Worm (Caenorhabditis elegans) whole organism, late embryonic: ENCODE data around the gene dcs-1.

Source experiments
- C08G9.2 ChIP-seq: sonication (generic microtip); optimal IDR thresholded peaks from 2 replicates; lab custom pipeline; 2016; ENCODE audit warnings: mild to moderate bottlenecking, missing genetic modification characterization, moderate library complexity, missing compliant biosample characterization
- K02D7.2 ChIP-seq: sonication (generic microtip); optimal IDR thresholded peaks from 2 replicates; lab custom pipeline; 2017; ENCODE audit warnings: mild to moderate bottlenecking, missing genetic modification characterization, missing compliant biosample characterization
- ama-1 ChIP-seq: fragments of 150-350 bp; optimal IDR thresholded peaks from 2 replicates; lab custom pipeline; 2014
- ceh-19 ChIP-seq: fragments of 200-800 bp; sonication (Bioruptor generic); optimal IDR thresholded peaks from 2 replicates; lab custom pipeline; 2018; ENCODE audit warnings: mild to moderate bottlenecking, missing genetic modification characterization, missing compliant biosample characterization
- ceh-2 ChIP-seq: sonication (generic microtip); optimal IDR thresholded peaks from 2 replicates; lab custom pipeline; 2016; ENCODE audit warnings: missing genotype, missing genetic modification characterization, missing compliant biosample characterization
- dve-1 ChIP-seq: sonication (generic microtip); optimal IDR thresholded peaks from 2 replicates; lab custom pipeline; 2017; ENCODE audit warnings: antibody characterized with exemption, mild to moderate bottlenecking, missing genetic modification characterization, missing compliant biosample characterization
- ets-4 ChIP-seq: sonication (generic microtip); optimal IDR thresholded peaks from 2 replicates; lab custom pipeline; 2016; ENCODE audit warnings: missing genetic modification characterization, missing compliant biosample characterization
- fkh-6 ChIP-seq: sonication (generic microtip); optimal IDR thresholded peaks from 2 replicates; lab custom pipeline; 2016; ENCODE audit warnings: missing genetic modification characterization, missing compliant biosample characterization
- pax-1 ChIP-seq: fragments of 150-350 bp; optimal IDR thresholded peaks from 2 replicates; lab custom pipeline; 2014; ENCODE audit warnings: missing biosample characterization, missing genetic modification characterization
- pha-4 ChIP-seq: fragments of 150-350 bp; optimal IDR thresholded peaks from 2 replicates; lab custom pipeline; 2018; ENCODE audit warnings: missing biosample characterization, missing genetic modification reagents, missing genetic modification characterization
- syd-9 ChIP-seq: sonication (generic microtip); optimal IDR thresholded peaks from 2 replicates; lab custom pipeline; 2016; ENCODE audit warnings: mild to moderate bottlenecking, missing genetic modification characterization, moderate library complexity, missing compliant biosample characterization
- tbx-2 ChIP-seq: sonication (generic microtip); optimal IDR thresholded peaks from 2 replicates; lab custom pipeline; 2016; ENCODE audit warnings: missing genetic modification characterization, missing compliant biosample characterization

DNA sequence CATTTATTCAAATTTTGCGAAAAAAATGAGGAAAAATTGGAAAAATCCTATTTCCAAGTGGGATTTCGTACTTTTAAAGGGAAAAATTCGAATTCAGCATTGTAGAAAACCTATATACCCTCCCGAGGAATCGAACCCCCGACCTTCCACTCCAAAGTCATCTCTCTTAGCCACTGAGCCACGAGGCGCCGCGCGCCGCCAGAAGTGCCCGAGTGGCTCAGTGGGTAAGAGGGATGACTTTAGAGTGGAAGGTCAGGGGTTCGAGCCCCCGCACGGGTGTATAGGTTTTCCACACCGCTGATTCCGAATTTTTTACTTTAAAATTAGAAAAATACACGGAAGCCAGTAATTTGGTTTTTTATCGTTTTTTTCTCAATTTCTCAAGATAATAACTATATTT, 44.3 kb upstream of the dcs-1 start:
- TF ChIP-seq ceh-2 (tag; lab: Kevin White, UChicago) (no peak), ama-1 (no peak), fkh-6 (tag; lab: Kevin White, UChicago) (no peak), K02D7.2 (no peak), pha-4 (tag; lab: Kevin White, UChicago) (no peak), pax-1 (no peak), dve-1 (tag; lab: Kevin White, UChicago) (no peak), syd-9 (no peak), C08G9.2 (tag; lab: Kevin White, UChicago) (no peak), ets-4 (no peak), ceh-19 (no peak), tbx-2 (tag; lab: Kevin White, UChicago) (no peak)
